Worm (Caenorhabditis elegans) whole organism, L4/young adult: ENCODE data around the gene aipl-1.

ENCODE experiments used
- W03F9.2 ChIP-seq: fragments of 150-350 bp; optimal IDR thresholded peaks from 2 replicates; lab custom pipeline; 2014; ENCODE audit warnings: missing biosample characterization, missing genetic modification characterization
- him-1 ChIP-seq: sonication (generic microtip); optimal IDR thresholded peaks from 2 replicates; lab custom pipeline; 2016; ENCODE audit warnings: missing genotype, missing genetic modification reagents, missing genetic modification characterization, missing compliant biosample characterization

ce11 chrV:15113992-15114391 is 22.6 kb downstream of the aipl-1 start, which contains the start of gene T01G5.6:
- TF ChIP-seq W03F9.2 (tag; lab: Kevin White, UChicago) (no peak), him-1 (tag; lab: Kevin White, UChicago) (no peak)
